Fruit fly (Drosophila melanogaster) Kc167 (cell line): ENCODE data around the gene Nadsyn.

Experiments
- Myc ChIP-seq: fragments of >200 bp; optimal IDR thresholded peaks from 2 replicates; lab custom pipeline; 2017; ENCODE audit warnings: missing external identifiers
- Sin3A ChIP-seq: fragments of >200 bp; optimal IDR thresholded peaks from 2 replicates; lab custom pipeline; 2018; ENCODE audit warnings: missing external identifiers
- h ChIP-seq: fragments of >200 bp; optimal IDR thresholded peaks from 3 replicates; lab custom pipeline; 2018; ENCODE audit warnings: missing external identifiers
- insv ChIP-seq: fragments of >200 bp; optimal IDR thresholded peaks from 3 replicates; lab custom pipeline; 2018; ENCODE audit warnings: missing external identifiers
- psq ChIP-seq: fragments of >200 bp; optimal IDR thresholded peaks from 2 replicates; lab custom pipeline; 2017; ENCODE audit warnings: missing external identifiers
- ttk ChIP-seq: sonication (Bioruptor generic); optimal IDR thresholded peaks from 2 replicates; lab custom pipeline; 2017; ENCODE audit warnings: missing external identifiers

DNA sequence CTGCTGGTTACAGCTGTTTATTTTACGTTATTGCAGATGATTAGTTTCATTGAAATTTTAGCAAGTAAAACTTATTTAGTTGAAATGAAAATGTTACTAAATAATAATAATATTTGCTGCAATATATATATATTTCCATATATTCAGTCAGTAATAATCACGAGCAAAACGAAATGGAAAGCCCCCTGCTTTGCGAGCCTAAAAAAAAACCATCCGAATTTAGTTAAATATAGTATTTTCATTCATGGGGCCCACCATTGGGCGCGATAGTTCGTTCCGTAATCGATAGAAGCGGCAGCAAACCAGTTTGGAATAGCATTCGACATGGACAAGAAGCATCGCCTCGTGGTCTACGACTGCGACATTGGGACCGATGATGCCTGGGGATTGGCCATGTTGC is 35.4 kb downstream of the Nadsyn start, which contains the start of gene CG11158:
- TF ChIP-seq ttk (lab: Kevin White, UChicago) (no peak), h (lab: Kevin White, UChicago) (no peak), insv (no peak), Myc (lab: Kevin White, UChicago) (no peak), Sin3A (lab: Kevin White, UChicago) (no peak), psq (lab: Kevin White, UChicago) (no peak)
